Fruit fly (Drosophila melanogaster) whole organism, prepupa: Measurements from ENCODE around the gene CG15629.

Source experiments
- Blimp-1 ChIP-seq: fragments of 200-800 bp; sonication (Bioruptor generic); optimal IDR thresholded peaks from 3 replicates; lab custom pipeline; 2017; ENCODE audit warnings: missing biosample characterization, missing genetic modification characterization, mild to moderate bottlenecking, moderate library complexity, missing genetic modification reagents
- CG10631 ChIP-seq: fragments of 200-800 bp; sonication (Bioruptor generic); optimal IDR thresholded peaks from 2 replicates; lab custom pipeline; 2016; ENCODE audit warnings: missing biosample characterization, missing genetic modification characterization
- CG10669 ChIP-seq: fragments of 200-800 bp; sonication (Bioruptor generic); optimal IDR thresholded peaks from 3 replicates; lab custom pipeline; 2018; ENCODE audit warnings: missing biosample characterization, mild to moderate bottlenecking, missing genetic modification characterization, moderate library complexity
- CG11294 ChIP-seq: fragments of 200-800 bp; sonication (Bioruptor generic); IDR thresholded peaks from 2 replicates; pipeline ENCODE4 v1.3.6; 2022; ENCODE audit warnings: missing biosample characterization, missing genetic modification characterization
- CG11762 ChIP-seq: fragments of 200-800 bp; sonication (Bioruptor generic); optimal IDR thresholded peaks from 3 replicates; lab custom pipeline; 2016; ENCODE audit warnings: missing biosample characterization, missing genetic modification characterization; ENCODE audit not compliant: insufficient read depth
- CG11902 ChIP-seq: fragments of 200-800 bp; sonication (Bioruptor generic); optimal IDR thresholded peaks from 3 replicates; lab custom pipeline; 2016; ENCODE audit warnings: missing biosample characterization, missing genetic modification characterization
- CG15336 ChIP-seq: fragments of 200-800 bp; sonication (Bioruptor generic); IDR thresholded peaks from 2 replicates; pipeline ENCODE4 v1.3.6; 2022; ENCODE audit warnings: missing biosample characterization, missing genetic modification characterization
- CG16779 ChIP-seq: fragments of 200-800 bp; sonication (Bioruptor generic); optimal IDR thresholded peaks from 3 replicates; lab custom pipeline; 2017; ENCODE audit warnings: missing biosample characterization, mild to moderate bottlenecking, missing genetic modification characterization
- CG31627 ChIP-seq: fragments of 200-800 bp; sonication (Bioruptor generic); optimal IDR thresholded peaks from 3 replicates; lab custom pipeline; 2016; ENCODE audit warnings: missing biosample characterization, missing genetic modification characterization
- CG32006 ChIP-seq: fragments of 200-800 bp; sonication (Bioruptor generic); optimal IDR thresholded peaks from 3 replicates; lab custom pipeline; 2017; ENCODE audit warnings: missing biosample characterization, mild to moderate bottlenecking, missing genetic modification characterization
- CG34406 ChIP-seq: fragments of 200-800 bp; sonication (Bioruptor generic); optimal IDR thresholded peaks from 3 replicates; lab custom pipeline; 2016; ENCODE audit warnings: missing biosample characterization, missing genetic modification characterization
- CG3919 ChIP-seq: fragments of 200-800 bp; sonication (Bioruptor generic); optimal IDR thresholded peaks from 3 replicates; lab custom pipeline; 2016; ENCODE audit warnings: missing biosample characterization, missing genetic modification characterization
- CG4318 ChIP-seq: fragments of 200-800 bp; sonication (Bioruptor generic); optimal IDR thresholded peaks from 3 replicates; lab custom pipeline; 2017; ENCODE audit warnings: missing biosample characterization, mild to moderate bottlenecking, missing genetic modification characterization
- CG6276 ChIP-seq: fragments of 200-800 bp; sonication (Bioruptor generic); optimal IDR thresholded peaks from 2 replicates; lab custom pipeline; 2017; ENCODE audit warnings: missing biosample characterization, mild to moderate bottlenecking, missing genetic modification characterization
- CG6808 ChIP-seq: fragments of 200-800 bp; sonication (Bioruptor generic); optimal IDR thresholded peaks from 3 replicates; lab custom pipeline; 2017; ENCODE audit warnings: missing biosample characterization, missing genetic modification characterization, mild to moderate bottlenecking, moderate library complexity, missing genetic modification reagents
- CG6854 ChIP-seq: fragments of 200-800 bp; sonication (Bioruptor generic); optimal IDR thresholded peaks from 2 replicates; lab custom pipeline; 2017; ENCODE audit warnings: missing biosample characterization, mild to moderate bottlenecking, missing genetic modification characterization
- CG8319 ChIP-seq: fragments of 200-800 bp; sonication (Bioruptor generic); optimal IDR thresholded peaks from 3 replicates; lab custom pipeline; 2016; ENCODE audit warnings: missing biosample characterization, missing genetic modification characterization
- CG8632 ChIP-seq: fragments of 200-800 bp; sonication (Bioruptor generic); optimal IDR thresholded peaks from 3 replicates; lab custom pipeline; 2016; ENCODE audit warnings: missing biosample characterization, missing genetic modification characterization
- Eip75B ChIP-seq: fragments of 200-800 bp; sonication (Bioruptor generic); optimal IDR thresholded peaks from 3 replicates; lab custom pipeline; 2016; ENCODE audit warnings: missing biosample characterization, missing genetic modification characterization
- Ets96B ChIP-seq: fragments of 200-800 bp; optimal IDR thresholded peaks from 2 replicates; lab custom pipeline; 2019; ENCODE audit warnings: missing biosample characterization, mild to moderate bottlenecking, missing genetic modification characterization, moderate library complexity
- Gug ChIP-seq: fragments of 200-800 bp; sonication (Bioruptor generic); IDR thresholded peaks from 2 replicates; pipeline ENCODE4 v1.3.6; 2022; ENCODE audit warnings: missing biosample characterization, missing genetic modification characterization
- Hr39 ChIP-seq: fragments of 200-800 bp; sonication (Bioruptor generic); optimal IDR thresholded peaks from 2 replicates; lab custom pipeline; 2016; ENCODE audit warnings: missing biosample characterization, missing genetic modification characterization
- Hr4 ChIP-seq: fragments of 200-800 bp; sonication (Bioruptor generic); optimal IDR thresholded peaks from 3 replicates; lab custom pipeline; 2016; ENCODE audit warnings: missing biosample characterization, missing genetic modification characterization
- Met ChIP-seq: fragments of 200-800 bp; sonication (Bioruptor generic); optimal IDR thresholded peaks from 3 replicates; lab custom pipeline; 2016; ENCODE audit warnings: missing biosample characterization, missing genetic modification characterization
- OdsH ChIP-seq: fragments of 200-800 bp; sonication (Bioruptor generic); optimal IDR thresholded peaks from 3 replicates; lab custom pipeline; 2016; ENCODE audit warnings: missing biosample characterization, missing genetic modification characterization
- Smox ChIP-seq: fragments of 200-800 bp; sonication (Bioruptor generic); optimal IDR thresholded peaks from 3 replicates; lab custom pipeline; 2016; ENCODE audit warnings: missing biosample characterization, missing genetic modification characterization
- Sox102F ChIP-seq: fragments of 200-800 bp; sonication (Bioruptor generic); optimal IDR thresholded peaks from 2 replicates; lab custom pipeline; 2016; ENCODE audit warnings: missing biosample characterization, mild to moderate bottlenecking, missing genetic modification characterization
- Sox14 ChIP-seq: fragments of 200-800 bp; sonication (Bioruptor generic); optimal IDR thresholded peaks from 3 replicates; lab custom pipeline; 2016; ENCODE audit warnings: missing biosample characterization, missing genetic modification characterization
- Sox15 ChIP-seq: fragments of 200-800 bp; sonication (Bioruptor generic); optimal IDR thresholded peaks from 3 replicates; lab custom pipeline; 2016; ENCODE audit warnings: missing biosample characterization, missing genetic modification characterization
- acj6 ChIP-seq: fragments of 200-800 bp; sonication (Bioruptor generic); optimal IDR thresholded peaks from 3 replicates; lab custom pipeline; 2016; ENCODE audit warnings: missing biosample characterization, missing genetic modification characterization
- cyc ChIP-seq: fragments of 200-800 bp; sonication (Bioruptor generic); optimal IDR thresholded peaks from 3 replicates; lab custom pipeline; 2016; ENCODE audit warnings: missing biosample characterization, missing genetic modification characterization
- dsx ChIP-seq: fragments of 200-800 bp; optimal IDR thresholded peaks from 3 replicates; lab custom pipeline; 2019; ENCODE audit warnings: missing biosample characterization, mild to moderate bottlenecking, missing genetic modification characterization, moderate library complexity; ENCODE audit not compliant: poor library complexity, severe bottlenecking
- eg ChIP-seq: fragments of 200-800 bp; sonication (Bioruptor generic); IDR thresholded peaks from 3 replicates; pipeline ENCODE4 v1.3.6; 2022; ENCODE audit warnings: missing biosample characterization, missing genetic modification characterization
- esn ChIP-seq: fragments of 200-800 bp; sonication (Bioruptor generic); optimal IDR thresholded peaks from 2 replicates; lab custom pipeline; 2016; ENCODE audit warnings: missing biosample characterization, mild to moderate bottlenecking, missing genetic modification characterization, moderate library complexity
- fd59A ChIP-seq: fragments of 200-800 bp; sonication (Bioruptor generic); optimal IDR thresholded peaks from 2 replicates; lab custom pipeline; 2017; ENCODE audit warnings: missing biosample characterization, mild to moderate bottlenecking, missing genetic modification characterization, missing genetic modification reagents
- fkh ChIP-seq: fragments of 200-800 bp; sonication (Bioruptor generic); optimal IDR thresholded peaks from 3 replicates; lab custom pipeline; 2017; ENCODE audit warnings: missing biosample characterization, mild to moderate bottlenecking, missing genetic modification characterization, moderate library complexity
- net ChIP-seq: fragments of 200-800 bp; sonication (Bioruptor generic); optimal IDR thresholded peaks from 3 replicates; lab custom pipeline; 2016; ENCODE audit warnings: missing biosample characterization, missing genetic modification characterization
- pdm3 ChIP-seq: fragments of 200-800 bp; sonication (Bioruptor generic); optimal IDR thresholded peaks from 3 replicates; lab custom pipeline; 2016; ENCODE audit warnings: missing biosample characterization, missing genetic modification characterization
- salr ChIP-seq, 2 experiments: fragments of 200-800 bp; sonication (Bioruptor generic); optimal IDR thresholded peaks; 3 replicates each; lab custom pipeline; 2016 to 2018; ENCODE audit warnings: missing biosample characterization in 2 of 2, missing genetic modification characterization in 2 of 2, mild to moderate bottlenecking in 1 of 2
- spab ChIP-seq: fragments of 200-800 bp; sonication (Bioruptor generic); optimal IDR thresholded peaks from 2 replicates; lab custom pipeline; 2017; ENCODE audit warnings: missing biosample characterization, mild to moderate bottlenecking, missing genetic modification characterization, missing genetic modification reagents
- ss ChIP-seq, 2 experiments: fragments of 200-800 bp; sonication (Bioruptor generic); optimal IDR thresholded peaks; 2 replicates in 1 of 2; 3 replicates in 1 of 2; lab custom pipeline; 2017 to 2018; ENCODE audit warnings: mild to moderate bottlenecking in 2 of 2, missing biosample characterization in 2 of 2, missing genetic modification characterization in 2 of 2, moderate library complexity in 1 of 2
- svp ChIP-seq: fragments of 200-800 bp; sonication (Bioruptor generic); peaks from one replicate; lab custom pipeline; 2016; ENCODE audit warnings: missing biosample characterization, missing genetic modification characterization
- topi ChIP-seq: fragments of 200-800 bp; sonication (Bioruptor generic); optimal IDR thresholded peaks from 3 replicates; lab custom pipeline; 2016; ENCODE audit warnings: missing biosample characterization, missing genetic modification characterization
- vri ChIP-seq: fragments of 200-800 bp; sonication (Bioruptor generic); optimal IDR thresholded peaks from 3 replicates; lab custom pipeline; 2016; ENCODE audit warnings: missing biosample characterization, mild to moderate bottlenecking, missing genetic modification characterization

Gene CG15629

DNA sequence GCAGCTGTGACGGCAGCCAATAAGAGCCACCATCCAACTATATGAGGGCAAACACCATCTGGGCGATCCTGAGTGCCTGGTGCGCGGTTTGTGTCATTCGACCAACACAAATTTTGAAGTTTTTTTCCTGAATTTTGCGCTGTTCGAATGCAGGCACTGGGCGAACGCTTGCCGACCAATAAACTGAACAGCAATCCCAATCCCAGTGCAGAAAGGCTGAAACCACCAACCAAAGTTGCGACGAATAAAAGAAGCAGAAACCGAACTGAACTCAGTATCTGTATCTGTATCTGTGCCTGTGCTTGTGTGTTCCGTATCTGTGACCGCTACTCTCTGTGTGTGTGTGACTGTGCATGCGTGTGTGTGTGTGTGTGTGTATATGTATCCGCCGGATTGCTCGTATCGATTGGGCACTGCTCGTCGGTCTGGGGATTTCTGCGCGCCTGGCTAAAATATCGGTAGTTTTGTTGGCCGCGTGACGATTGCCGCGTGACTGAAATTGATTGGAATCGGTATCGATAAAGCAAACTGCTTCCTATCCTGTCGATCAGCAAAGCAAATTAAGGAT is 1.2 kb upstream of the CG15629 start (continued):
- TF ChIP-seq Gug (GFP tag; lab: Robert Waterston, UW), result 0 out of 2 replicates have a peak, but pooled peaks have one; percentile 17
- no peak for TF ChIP-seq Hr4
- TF ChIP-seq CG11902 (GFP tag; lab: Kevin White, UChicago), result no peak
- no peak for TF ChIP-seq esn (GFP tag; lab: Kevin White, UChicago)
- TF ChIP-seq acj6 (GFP tag; lab: Kevin White, UChicago), result no peak
- no peak for TF ChIP-seq CG16779 (tag; lab: Kevin White, UChicago)
- TF ChIP-seq CG11762 (GFP tag; lab: Kevin White, UChicago), result no peak
- TF ChIP-seq fd59A (GFP tag; lab: Kevin White, UChicago), result no peak
- TF ChIP-seq eg (GFP tag; lab: Robert Waterston, UW), result no peak
- TF ChIP-seq salr (GFP tag; optimal IDR thresholded peaks at IDR 0.05; lab: Kevin White, UChicago), result no peak

DNA sequence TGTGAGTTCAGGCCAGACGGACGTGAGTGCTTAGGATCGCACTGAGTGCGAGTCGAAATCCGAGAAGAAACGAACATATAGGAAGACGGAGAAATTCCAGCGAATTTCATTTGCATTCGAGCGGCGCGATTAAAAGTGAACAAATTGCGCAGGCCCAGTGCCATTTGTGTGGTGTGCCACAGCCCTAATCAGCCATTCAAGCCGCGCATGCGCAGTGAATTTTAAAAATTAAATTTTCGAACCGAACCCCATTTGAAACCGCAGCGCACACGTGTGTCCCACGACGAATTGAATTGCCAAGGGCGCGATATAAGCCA is 172 bp downstream of the CG15629 start:
- TF ChIP-seq CG6854 (GFP tag; lab: Kevin White, UChicago) (no peak), Hr4 (no peak), net (no peak), CG6276 (GFP tag; lab: Kevin White, UChicago) (no peak), Ets96B (tag; lab: Kevin White, UChicago) (no peak)

DNA sequence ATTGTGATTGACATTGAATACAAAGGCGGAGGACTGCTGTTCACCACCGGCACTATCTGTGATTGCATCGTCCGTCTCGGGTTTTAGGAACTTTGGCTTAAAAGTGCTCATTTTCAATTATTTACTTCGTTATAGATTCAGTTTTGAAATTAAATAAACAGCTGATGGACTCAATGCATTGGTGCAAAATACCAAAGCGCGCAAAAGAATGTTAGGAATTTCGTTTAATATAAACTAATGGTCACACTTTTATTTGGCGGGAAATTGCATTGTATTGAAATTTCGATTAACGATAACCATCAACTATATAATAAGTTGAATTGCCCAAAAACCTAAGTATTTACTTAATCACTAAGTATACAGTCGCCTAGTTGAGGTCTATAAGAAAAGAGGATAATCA is 5.2 kb downstream of the CG15629 start, which contains the start of gene CG3225:
CG3225 (minus strand) TSS at position 190 of the 400 bp plus-strand sequence.
- TF ChIP-seq fkh (GFP tag; lab: Kevin White, UChicago), result peak; percentile 68
- no peak for TF ChIP-seq Sox102F

DNA sequence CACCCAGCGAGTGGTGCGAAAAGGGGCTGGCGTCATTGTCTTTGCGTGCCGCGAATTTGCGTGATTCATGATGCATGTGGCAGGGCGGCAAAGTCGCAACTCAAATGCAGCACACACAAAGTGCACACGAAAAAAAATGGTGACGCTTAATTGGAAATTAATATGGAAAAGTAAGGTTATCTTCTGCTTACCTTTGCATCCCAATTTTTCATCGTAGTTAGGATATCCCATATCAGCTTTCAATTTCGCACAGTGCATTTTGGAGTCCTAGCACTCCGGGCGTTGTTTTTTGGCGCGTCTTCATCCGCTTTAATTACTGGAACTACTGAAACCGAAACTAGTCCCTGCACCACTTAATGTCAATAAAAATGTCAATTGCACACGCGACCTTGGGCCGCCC is 7.2 kb downstream of the CG15629 start:
- no peak for TF ChIP-seq CG6854 (GFP tag; lab: Kevin White, UChicago)
- TF ChIP-seq CG15336, result no peak
- no peak for TF ChIP-seq CG10669 (GFP tag; lab: Kevin White, UChicago)
- no peak for TF ChIP-seq pdm3 (GFP tag; lab: Kevin White, UChicago)
- TF ChIP-seq Ets96B (tag; lab: Kevin White, UChicago), result no peak
- peak; percentile 1 for TF ChIP-seq acj6 (GFP tag; lab: Kevin White, UChicago)
- TF ChIP-seq net, result no peak
- TF ChIP-seq salr (GFP tag; optimal IDR thresholded peaks at IDR 0.05; lab: Kevin White, UChicago), result no peak
- TF ChIP-seq CG16779 (tag; lab: Kevin White, UChicago), result no peak
- peak; percentile 35 for TF ChIP-seq svp (GFP tag; lab: Kevin White, UChicago)
- no peak for TF ChIP-seq CG8319 (GFP tag; lab: Kevin White, UChicago)
- no peak for TF ChIP-seq Smox
- TF ChIP-seq dsx (GFP tag; lab: Kevin White, UChicago), result no peak
- TF ChIP-seq topi (GFP tag; lab: Kevin White, UChicago), result no peak
- TF ChIP-seq CG3919 (GFP tag; lab: Kevin White, UChicago), result peak; percentile 18
- no peak for TF ChIP-seq ss (GFP tag; optimal IDR thresholded peaks at IDR 0.05; lab: Kevin White, UChicago)
- TF ChIP-seq CG10631, result peak; percentile 40
- no peak for TF ChIP-seq Met (GFP tag; lab: Kevin White, UChicago)
- TF ChIP-seq Eip75B (GFP tag; lab: Kevin White, UChicago), result no peak
- no peak for TF ChIP-seq Sox102F
- peak; percentile 28 for TF ChIP-seq Hr39 (GFP tag; lab: Kevin White, UChicago)
- no peak for TF ChIP-seq CG34406
- no peak for TF ChIP-seq vri (GFP tag; lab: Kevin White, UChicago)
- no peak for TF ChIP-seq CG8632 (GFP tag; lab: Kevin White, UChicago)
- TF ChIP-seq CG6276 (GFP tag; lab: Kevin White, UChicago), result no peak
- TF ChIP-seq CG31627, result peak; percentile 23
- TF ChIP-seq OdsH (GFP tag; lab: Kevin White, UChicago), result peak; percentile 35
- no peak for TF ChIP-seq CG11762 (GFP tag; lab: Kevin White, UChicago)
- TF ChIP-seq Blimp-1 (GFP tag; lab: Kevin White, UChicago), result no peak
- TF ChIP-seq Hr4, result peak; percentile 37
- peak; percentile 19 for TF ChIP-seq Sox14 (GFP tag; lab: Kevin White, UChicago)
- no peak for TF ChIP-seq Sox15
- TF ChIP-seq CG6808 (GFP tag; lab: Kevin White, UChicago), result no peak
- TF ChIP-seq cyc (GFP tag; lab: Kevin White, UChicago), result no peak
- no peak for TF ChIP-seq CG4318 (GFP tag; lab: Kevin White, UChicago)
- no peak for TF ChIP-seq spab (GFP tag; lab: Kevin White, UChicago)
- TF ChIP-seq CG32006 (GFP tag; lab: Kevin White, UChicago), result peak; percentile 27
- no peak; the same call in 1 of the 2 replicates for TF ChIP-seq CG11294 (GFP tag; lab: Robert Waterston, UW)
